Fruit fly (Drosophila melanogaster) whole organism, adult: ENCODE measurements around the gene CG6163.

Source experiments
- CG11617 ChIP-seq: fragments of 200-800 bp; sonication (Bioruptor generic); optimal IDR thresholded peaks from 2 replicates; lab custom pipeline; 2017; ENCODE audit warnings: mild to moderate bottlenecking, missing biosample characterization, missing genetic modification reagents, missing genetic modification characterization
- CG1620 ChIP-seq: fragments of 200-800 bp; sonication (Bioruptor generic); optimal IDR thresholded peaks from 2 replicates; lab custom pipeline; 2016; ENCODE audit warnings: missing biosample characterization, missing genetic modification characterization
- CG5204 ChIP-seq: fragments of 200-800 bp; sonication (Bioruptor generic); optimal IDR thresholded peaks from 2 replicates; lab custom pipeline; 2016; ENCODE audit warnings: missing biosample characterization, missing genetic modification characterization
- bab1 ChIP-seq: fragments of 200-800 bp; sonication (Bioruptor generic); optimal IDR thresholded peaks from 3 replicates; lab custom pipeline; 2019; ENCODE audit warnings: missing biosample characterization, mild to moderate bottlenecking, missing genetic modification characterization, moderate library complexity
- cnc ChIP-seq, 2 experiments: fragments of >200 bp; optimal IDR thresholded peaks; 2 replicates each; lab custom pipeline; 2017

DNA sequence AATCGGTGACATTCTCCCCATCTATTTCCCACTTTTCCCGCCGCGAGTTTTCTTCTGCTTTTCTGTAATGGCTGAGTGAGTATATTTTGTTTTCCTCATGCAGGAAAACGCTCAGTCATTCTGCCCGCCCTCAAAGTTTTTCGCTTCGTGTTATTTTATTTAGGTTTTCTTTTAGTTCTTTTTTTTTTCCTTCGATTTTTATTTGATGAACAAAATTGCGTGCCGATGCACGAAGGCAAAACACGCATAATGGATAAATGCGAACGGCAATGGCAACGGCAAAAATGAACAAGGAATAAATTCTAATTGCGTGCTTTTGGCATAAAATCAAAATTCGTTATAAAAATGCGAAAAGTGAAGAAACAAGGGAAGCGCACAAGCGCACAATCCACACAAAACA lies 7.8 kb upstream of the CG6163 start:
- TF ChIP-seq CG5204 (no peak), cnc (optimal IDR thresholded peaks at IDR 0.05; lab: Kevin White, UChicago) (no peak), CG1620 (no peak), CG11617 (GFP tag; lab: Kevin White, UChicago) (no peak), bab1 (no peak)
